Fruit fly (Drosophila melanogaster): ENCODE data around the gene Gr98d.

Gr98d gene

dm6 chr3R:27595979-27596378, 50.1 kb downstream of the Gr98d start, which contains the start of gene CG5639:
CG5639 (minus strand) TSS chr3R:27596130.
- TF ChIP-seq CG14711 (tag; optimal IDR thresholded peaks at IDR 0.05) (no peak), pad (GFP tag; optimal IDR thresholded peaks at IDR 0.05) (no peak), tj (GFP tag; optimal IDR thresholded peaks at IDR 0.05) (no peak), ovo (GFP tag; optimal IDR thresholded peaks at IDR 0.05) (no peak), Crg-1 (GFP tag; optimal IDR thresholded peaks at IDR 0.05) (no peak), Mnt (GFP tag; optimal IDR thresholded peaks at IDR 0.05) (no peak), CG1620 (GFP tag; optimal IDR thresholded peaks at IDR 0.05) (no peak), CG7045 (GFP tag; optimal IDR thresholded peaks at IDR 0.05) (no peak), cic (GFP tag; optimal IDR thresholded peaks at IDR 0.05) (no peak)

All from whole organism, adult.